Worm (Caenorhabditis elegans): Measurements from ENCODE around the gene srlf-30.
A peak's percentile ranks its signal among the peaks of the same experiment; 100 is the strongest.

Gene srlf-30

ce11 chrIV:10900083-10900482, at the start of gene srlf-30:
srlf-30 (plus strand) TSS chrIV:10900383.
- TF ChIP-seq T22C8.4 (GFP tag; IDR thresholded peaks at IDR 0.05) (no peak), ztf-29 (GFP tag; IDR thresholded peaks at IDR 0.05) (no peak), cog-1 (tag; optimal IDR thresholded peaks at IDR 0.05) (no peak), ref-1 (GFP tag; conservative IDR thresholded peaks at IDR 0.05) (no peak), ztf-23 (GFP tag; IDR thresholded peaks at IDR 0.05) (no peak), flt-1 (GFP tag; IDR thresholded peaks at IDR 0.05) (no peak), med-1 (GFP tag; optimal IDR thresholded peaks at IDR 0.05; ENCODE audit: insufficient read depth) (no peak), klf-2 (GFP tag; conservative IDR thresholded peaks at IDR 0.05) (no peak), tab-1 (GFP tag; IDR thresholded peaks at IDR 0.05) (no peak)

- TF ChIP-seq flt-1 (GFP tag; IDR thresholded peaks at IDR 0.05) = no peak
- TF ChIP-seq cog-1 (tag; optimal IDR thresholded peaks at IDR 0.05) = no peak
- no peak for TF ChIP-seq ztf-23 (GFP tag; IDR thresholded peaks at IDR 0.05)
- TF ChIP-seq med-1 (GFP tag; optimal IDR thresholded peaks at IDR 0.05; ENCODE audit: insufficient read depth) = no peak
- no peak for TF ChIP-seq T22C8.4 (GFP tag; IDR thresholded peaks at IDR 0.05)
- no peak for TF ChIP-seq klf-2 (GFP tag; conservative IDR thresholded peaks at IDR 0.05)
- TF ChIP-seq ref-1 (GFP tag; conservative IDR thresholded peaks at IDR 0.05) = no peak
- no peak for TF ChIP-seq ztf-29 (GFP tag; IDR thresholded peaks at IDR 0.05)
- TF ChIP-seq tab-1 (GFP tag; IDR thresholded peaks at IDR 0.05) = no peak
Measured at ce11 chrIV:10851136-10851535, 49.0 kb upstream of the srlf-30 start.

ce11 chrIV:10851833-10852232, 48.4 kb upstream of the srlf-30 start, which contains the start of gene T11G6.4:
T11G6.4 (minus strand) TSS chrIV:10851933.
- TF ChIP-seq ztf-23 (GFP tag; IDR thresholded peaks at IDR 0.05) (no peak), flt-1 (GFP tag; IDR thresholded peaks at IDR 0.05) (no peak), med-1 (GFP tag; optimal IDR thresholded peaks at IDR 0.05; ENCODE audit: insufficient read depth) (no peak), klf-2 (GFP tag; conservative IDR thresholded peaks at IDR 0.05) (no peak), cog-1 (tag; optimal IDR thresholded peaks at IDR 0.05) (no peak), ref-1 (GFP tag; conservative IDR thresholded peaks at IDR 0.05) (no peak), T22C8.4 (GFP tag; IDR thresholded peaks at IDR 0.05) (no peak)

- TF ChIP-seq klf-2 (GFP tag; conservative IDR thresholded peaks at IDR 0.05) = no peak
- TF ChIP-seq cog-1 (tag; optimal IDR thresholded peaks at IDR 0.05) = no peak
- no peak for TF ChIP-seq T22C8.4 (GFP tag; IDR thresholded peaks at IDR 0.05)
- no peak for TF ChIP-seq med-1 (GFP tag; optimal IDR thresholded peaks at IDR 0.05; ENCODE audit: insufficient read depth)
- TF ChIP-seq ztf-23 (GFP tag; IDR thresholded peaks at IDR 0.05) = no peak
- TF ChIP-seq flt-1 (GFP tag; IDR thresholded peaks at IDR 0.05) = no peak
- no peak for TF ChIP-seq ztf-29 (GFP tag; IDR thresholded peaks at IDR 0.05)
- no peak for TF ChIP-seq tab-1 (GFP tag; IDR thresholded peaks at IDR 0.05)
- no peak for TF ChIP-seq ref-1 (GFP tag; conservative IDR thresholded peaks at IDR 0.05)
Measured at ce11 chrIV:10852403-10852802, 47.8 kb upstream of the srlf-30 start.

- TF ChIP-seq ref-1 (GFP tag; conservative IDR thresholded peaks at IDR 0.05) (no peak), klf-2 (GFP tag; conservative IDR thresholded peaks at IDR 0.05) (no peak), med-1 (GFP tag; optimal IDR thresholded peaks at IDR 0.05; ENCODE audit: insufficient read depth) (no peak), cog-1 (tag; optimal IDR thresholded peaks at IDR 0.05) (no peak), T22C8.4 (GFP tag; IDR thresholded peaks at IDR 0.05) (no peak), tab-1 (GFP tag; IDR thresholded peaks at IDR 0.05) (no peak), ztf-29 (GFP tag; IDR thresholded peaks at IDR 0.05) (no peak), ztf-23 (GFP tag; IDR thresholded peaks at IDR 0.05) (no peak), flt-1 (GFP tag; IDR thresholded peaks at IDR 0.05) (no peak)
Measured at ce11 chrIV:10854042-10854441, 46.1 kb upstream of the srlf-30 start.

- no peak for TF ChIP-seq klf-2 (GFP tag; conservative IDR thresholded peaks at IDR 0.05)
- TF ChIP-seq cog-1 (tag; optimal IDR thresholded peaks at IDR 0.05) = no peak
- TF ChIP-seq ztf-23 (GFP tag; IDR thresholded peaks at IDR 0.05) = no peak
Measured at ce11 chrIV:10855049-10855448, 45.1 kb upstream of the srlf-30 start, which contains the start of gene T11G6.3. T11G6.3 (minus strand) TSS chrIV:10855237.

ce11 chrIV:10855946-10856345, 44.2 kb upstream of the srlf-30 start:
- TF ChIP-seq tab-1 (GFP tag; IDR thresholded peaks at IDR 0.05) (no peak), cog-1 (tag; optimal IDR thresholded peaks at IDR 0.05) (no peak), med-1 (GFP tag; optimal IDR thresholded peaks at IDR 0.05; ENCODE audit: insufficient read depth) (no peak), klf-2 (GFP tag; conservative IDR thresholded peaks at IDR 0.05) (no peak)

- TF ChIP-seq T22C8.4 (GFP tag; IDR thresholded peaks at IDR 0.05) (no peak), ztf-29 (GFP tag; IDR thresholded peaks at IDR 0.05) (no peak), ref-1 (GFP tag; conservative IDR thresholded peaks at IDR 0.05) (no peak), flt-1 (GFP tag; IDR thresholded peaks at IDR 0.05) (no peak), med-1 (GFP tag; optimal IDR thresholded peaks at IDR 0.05; ENCODE audit: insufficient read depth) (no peak), tab-1 (GFP tag; IDR thresholded peaks at IDR 0.05) (no peak), cog-1 (tag; optimal IDR thresholded peaks at IDR 0.05) (no peak), klf-2 (GFP tag; conservative IDR thresholded peaks at IDR 0.05) (no peak), ztf-23 (GFP tag; IDR thresholded peaks at IDR 0.05) (no peak)
Measured at ce11 chrIV:10858300-10859016, 41.7 kb upstream of the srlf-30 start, which contains the start of the genes T11G6.2 and hars-1. T11G6.2 (minus strand) TSS chrIV:10858496. hars-1 (plus strand) TSS chrIV:10858957.

- TF ChIP-seq T22C8.4 (GFP tag; IDR thresholded peaks at IDR 0.05) (peak; percentile 56; the same call in 1 of the 2 replicates), cog-1 (tag; optimal IDR thresholded peaks at IDR 0.05) (no peak), klf-2 (GFP tag; conservative IDR thresholded peaks at IDR 0.05) (no peak)
Measured at ce11 chrIV:10861102-10861501, 39.1 kb upstream of the srlf-30 start, which contains the start of gene rbm-22. rbm-22 (plus strand) TSS chrIV:10861402.

- TF ChIP-seq ztf-29 (GFP tag; IDR thresholded peaks at IDR 0.05) = no peak
- no peak for TF ChIP-seq ref-1 (GFP tag; conservative IDR thresholded peaks at IDR 0.05)
- no peak for TF ChIP-seq flt-1 (GFP tag; IDR thresholded peaks at IDR 0.05)
- TF ChIP-seq klf-2 (GFP tag; conservative IDR thresholded peaks at IDR 0.05) = no peak
Measured at ce11 chrIV:10864031-10864430, 36.2 kb upstream of the srlf-30 start, which contains the start of gene nish-1. nish-1 (plus strand) TSS chrIV:10864331.
